Fruit fly (Drosophila melanogaster): Measurements from ENCODE around the gene Teh4.

Gene Teh4

dm6 chr3L:4227164-4227563 is 49.1 kb upstream of the Teh4 start, which contains the start of gene CG46460 (continued):
- no peak for TF ChIP-seq Bdp1 (GFP tag; optimal IDR thresholded peaks at IDR 0.05)
- TF ChIP-seq kay (GFP tag; optimal IDR thresholded peaks at IDR 0.05) = no peak
- 0 out of 2 replicates have a peak, but pooled peaks have one; percentile 20 for TF ChIP-seq CG14014 (GFP tag; IDR thresholded peaks at IDR 0.05)
- no peak for TF ChIP-seq prd (optimal IDR thresholded peaks at IDR 0.05)
- TF ChIP-seq prd (GFP tag; IDR thresholded peaks at IDR 0.05) = peak; percentile 10; the same call in 1 of the 3 replicates
- TF ChIP-seq lola (GFP tag; optimal IDR thresholded peaks at IDR 0.05) = no peak
- no peak for TF ChIP-seq CG4730 (GFP tag; IDR thresholded peaks at IDR 0.05)
- TF ChIP-seq Jarid2 (GFP tag; optimal IDR thresholded peaks at IDR 0.05) = peak; percentile 84
- TF ChIP-seq CG17328 (GFP tag; IDR thresholded peaks at IDR 0.05) = peak; percentile 11; the same call in 1 of the 2 replicates

- TF ChIP-seq CG7839 (tag; optimal IDR thresholded peaks at IDR 0.05) (no peak), CG12769 (tag; optimal IDR thresholded peaks at IDR 0.05) (peak; percentile 31), cwo (GFP tag; optimal IDR thresholded peaks at IDR 0.05) (peak; percentile 63), Hr78 (GFP tag; optimal IDR thresholded peaks at IDR 0.05) (peak in 1 of 2 experiments; percentile 82), chm (GFP tag; IDR thresholded peaks at IDR 0.05) (no peak; the same call in 1 of the 2 replicates), unpg (GFP tag; optimal IDR thresholded peaks at IDR 0.05) (no peak), pb (GFP tag; optimal IDR thresholded peaks at IDR 0.05) (no peak), Meics (GFP tag; optimal IDR thresholded peaks at IDR 0.05) (no peak), nom (GFP tag; optimal IDR thresholded peaks at IDR 0.05) (peak; percentile 32), CG13287 (GFP tag; IDR thresholded peaks at IDR 0.05; ENCODE audit: partially characterized antibody) (0 out of 2 replicates have a peak, but pooled peaks have one; percentile 5), D19B (GFP tag; optimal IDR thresholded peaks at IDR 0.05) (peak; percentile 42), chinmo (GFP tag; IDR thresholded peaks at IDR 0.05; ENCODE audit: partially characterized antibody) (0 out of 4 replicates have a peak, but pooled peaks have one; percentile 42), CG34376 (GFP tag; optimal IDR thresholded peaks at IDR 0.05) (peak; percentile 67), crol (GFP tag; IDR thresholded peaks at IDR 0.05) (peak; percentile 90), sd (tag; optimal IDR thresholded peaks at IDR 0.05) (peak; percentile 75), CG33213 (GFP tag; optimal IDR thresholded peaks at IDR 0.05) (no peak), CG31365 (tag; optimal IDR thresholded peaks at IDR 0.05) (no peak), vvl (GFP tag; IDR thresholded peaks at IDR 0.05) (0 out of 2 replicates have a peak, but pooled peaks have one; percentile 7), Ada2b (GFP tag; IDR thresholded peaks at IDR 0.05) (no peak), CG8290 (GFP tag; optimal IDR thresholded peaks at IDR 0.05) (no peak), CG8290 (tag; optimal IDR thresholded peaks at IDR 0.05) (peak in 1 of 2 experiments; percentile 8), tna (GFP tag; IDR thresholded peaks at IDR 0.05; ENCODE audit: partially characterized antibody) (no peak), dan (GFP tag; IDR thresholded peaks at IDR 0.05) (no peak), emc (GFP tag; optimal IDR thresholded peaks at IDR 0.05) (no peak), ab (GFP tag; optimal IDR thresholded peaks at IDR 0.05) (no peak), CG31224 (GFP tag; IDR thresholded peaks at IDR 0.05) (no peak), CG12744 (GFP tag; optimal IDR thresholded peaks at IDR 0.05) (no peak), gce (GFP tag; IDR thresholded peaks at IDR 0.05) (0 out of 3 replicates have a peak, but pooled peaks have one; percentile 33), Deaf1 (tag; optimal IDR thresholded peaks at IDR 0.05) (peak; percentile 20), stwl (tag; optimal IDR thresholded peaks at IDR 0.05) (no peak), CG10543 (GFP tag; optimal IDR thresholded peaks at IDR 0.05) (peak; percentile 14), phol (tag; optimal IDR thresholded peaks at IDR 0.05) (no peak), CG3847 (GFP tag; IDR thresholded peaks at IDR 0.05) (no peak), Pdp1 (GFP tag; optimal IDR thresholded peaks at IDR 0.05) (peak in 1 of 2 experiments; percentile 67), lola (GFP tag; optimal IDR thresholded peaks at IDR 0.05) (no peak), sug (tag; optimal IDR thresholded peaks at IDR 0.05) (peak; percentile 72), Scr (GFP tag; IDR thresholded peaks at IDR 0.05; ENCODE audit: partially characterized antibody) (no peak), CG17829 (tag; optimal IDR thresholded peaks at IDR 0.05) (no peak), Oaz (GFP tag; IDR thresholded peaks at IDR 0.05) (no peak)
Observed at dm6 chr3L:4225647-4226470, 47.8 kb upstream of the Teh4 start.

Data from whole organism, embryonic.